Worm (Caenorhabditis elegans): ENCODE measurements around the gene Y57A10A.31.

ce11 chrII:12335430-12335829 lies 46.2 kb downstream of the Y57A10A.31 start, which contains the start of gene sre-52:
- TF ChIP-seq mep-1 (tag; optimal IDR thresholded peaks at IDR 0.05) (no peak), snpc-4 (tag; optimal IDR thresholded peaks at IDR 0.05) (no peak), tbx-2 (tag; optimal IDR thresholded peaks at IDR 0.05) (no peak), unc-86 (tag; optimal IDR thresholded peaks at IDR 0.05) (no peak), egl-27 (tag; optimal IDR thresholded peaks at IDR 0.05) (no peak)
